Fruit fly (Drosophila melanogaster): Measurements from ENCODE around the gene CG43386.

- TF ChIP-seq bab1 (GFP tag; optimal IDR thresholded peaks at IDR 0.05) (no peak), toe (GFP tag; optimal IDR thresholded peaks at IDR 0.05) (no peak), Mnt (GFP tag; optimal IDR thresholded peaks at IDR 0.05) (no peak), CG33017 (tag; optimal IDR thresholded peaks at IDR 0.05) (no peak), CG7101 (tag; optimal IDR thresholded peaks at IDR 0.05) (no peak), cic (GFP tag; optimal IDR thresholded peaks at IDR 0.05) (no peak), kay (GFP tag; ENCODE audit: borderline replicate concordance) (no peak), CG12768 (GFP tag; optimal IDR thresholded peaks at IDR 0.05) (no peak), pad (GFP tag; optimal IDR thresholded peaks at IDR 0.05) (no peak), CG11617 (GFP tag; optimal IDR thresholded peaks at IDR 0.05) (no peak)
These were observed 3.3 kb upstream of the CG43386 start, which contains the start of gene CG15252 for dm6 chrX:9980464-9980863.

Data from whole organism, adult.